Worm (Caenorhabditis elegans): ENCODE results near the gene C55A6.3.
A peak's percentile ranks its signal among the peaks of the same experiment; 100 is the strongest.

The C55A6.3 gene

DNA sequence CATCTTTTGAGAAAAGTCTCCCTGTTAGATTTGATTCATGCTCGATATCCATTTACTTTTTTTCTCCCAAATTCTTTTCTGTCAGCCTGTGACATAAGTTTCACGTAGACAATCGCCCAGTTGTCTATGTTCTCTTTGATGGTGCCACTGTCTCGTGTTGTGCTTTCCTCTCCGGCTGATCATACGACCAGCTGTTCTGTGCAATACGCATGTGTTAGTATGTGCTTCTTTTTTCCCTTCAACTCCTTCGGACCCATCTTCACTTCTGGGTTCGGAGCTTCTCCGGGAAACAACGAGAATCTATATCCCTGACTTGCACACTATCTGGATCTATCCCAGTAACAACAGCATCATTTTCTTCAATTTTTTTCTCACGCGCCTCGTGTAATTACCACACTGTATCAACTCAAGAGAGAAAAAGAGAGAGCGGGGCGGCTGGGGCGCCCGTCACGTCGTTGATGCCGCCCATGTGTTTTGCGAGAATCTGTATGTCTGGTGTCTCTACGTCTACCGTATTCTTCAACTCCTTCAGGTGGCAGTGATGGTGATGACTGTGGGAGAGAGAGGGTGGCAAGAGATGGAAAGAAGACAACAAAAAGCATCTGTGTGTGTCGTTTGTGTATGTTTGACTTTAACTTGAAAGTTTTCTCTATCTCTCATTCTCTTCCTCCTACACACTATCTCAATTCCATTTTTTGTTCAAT lies 18.7 kb upstream of the C55A6.3 start:
- TF ChIP-seq mls-2 (tag; optimal IDR thresholded peaks at IDR 0.05) (no peak), pha-4 (tag; optimal IDR thresholded peaks at IDR 0.05) (no peak), cnd-1 (tag; optimal IDR thresholded peaks at IDR 0.05) (no peak), ceh-83 (GFP tag; optimal IDR thresholded peaks at IDR 0.05) (peak; percentile 10), M03D4.4 (tag; optimal IDR thresholded peaks at IDR 0.05) (no peak), mab-5 (tag; optimal IDR thresholded peaks at IDR 0.05) (no peak), ztf-11 (tag; optimal IDR thresholded peaks at IDR 0.05) (no peak), lin-32 (GFP tag; optimal IDR thresholded peaks at IDR 0.05) (no peak), nhr-237 (tag; optimal IDR thresholded peaks at IDR 0.05) (peak; percentile 16), ces-1 (GFP tag; optimal IDR thresholded peaks at IDR 0.05) (no peak), snpc-4 (tag; optimal IDR thresholded peaks at IDR 0.05) (no peak), blmp-1 (tag; optimal IDR thresholded peaks at IDR 0.05) (no peak), elt-1 (tag; optimal IDR thresholded peaks at IDR 0.05; ENCODE audit: borderline replicate concordance, insufficient read depth) (no peak), nhr-28 (tag; optimal IDR thresholded peaks at IDR 0.05) (no peak), ham-2 (GFP tag; optimal IDR thresholded peaks at IDR 0.05) (no peak), hlh-1 (tag; optimal IDR thresholded peaks at IDR 0.05) (peak; percentile 96), elt-3 (tag; optimal IDR thresholded peaks at IDR 0.05) (no peak), bed-3 (GFP tag; optimal IDR thresholded peaks at IDR 0.05) (no peak), flh-1 (GFP tag; optimal IDR thresholded peaks at IDR 0.05) (no peak), nhr-12 (tag; optimal IDR thresholded peaks at IDR 0.05) (no peak), unc-39 (tag; optimal IDR thresholded peaks at IDR 0.05) (no peak), lin-13 (tag; optimal IDR thresholded peaks at IDR 0.05) (no peak), drap-1 (GFP tag; optimal IDR thresholded peaks at IDR 0.05) (no peak), zip-8 (tag; optimal IDR thresholded peaks at IDR 0.05) (no peak), unc-120 (tag; optimal IDR thresholded peaks at IDR 0.05; ENCODE audit: poor library complexity, severe bottlenecking) (peak; percentile 79), lsy-2 (tag; optimal IDR thresholded peaks at IDR 0.05) (no peak), unc-62 (GFP tag; optimal IDR thresholded peaks at IDR 0.05) (peak; percentile 58), ceh-43 (GFP tag; optimal IDR thresholded peaks at IDR 0.05) (no peak), sptf-1 (tag; optimal IDR thresholded peaks at IDR 0.05) (peak; percentile 20), mep-1 (tag; optimal IDR thresholded peaks at IDR 0.05) (no peak), ceh-39 (tag; optimal IDR thresholded peaks at IDR 0.05) (no peak)

DNA sequence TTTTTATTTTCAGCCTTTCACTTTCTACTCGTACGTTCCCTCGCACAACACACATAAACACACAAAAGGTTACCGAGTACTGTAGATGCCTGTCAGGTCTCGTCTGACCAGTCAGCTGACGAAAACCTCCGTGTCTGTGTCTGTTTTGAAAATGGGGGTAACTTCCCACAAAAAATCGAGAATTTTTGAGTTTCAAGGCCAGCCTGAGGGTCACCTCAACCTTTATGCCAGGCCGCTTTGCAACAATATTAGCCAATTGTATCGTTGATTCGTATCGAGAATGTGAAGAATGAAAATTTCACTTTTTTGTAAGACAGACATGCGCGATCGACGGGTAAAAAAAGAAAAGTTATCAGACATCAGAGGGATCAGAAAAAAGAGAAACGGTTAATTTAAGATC lies 17.8 kb upstream of the C55A6.3 start:
- TF ChIP-seq nhr-76 (tag; optimal IDR thresholded peaks at IDR 0.05), result no peak
- no peak for TF ChIP-seq lin-13 (tag; optimal IDR thresholded peaks at IDR 0.05)
- TF ChIP-seq nhr-12 (tag; optimal IDR thresholded peaks at IDR 0.05), result no peak
- TF ChIP-seq nhr-28 (tag; optimal IDR thresholded peaks at IDR 0.05), result no peak
- no peak for TF ChIP-seq nhr-2 (tag; optimal IDR thresholded peaks at IDR 0.05)
- no peak for TF ChIP-seq blmp-1 (tag; optimal IDR thresholded peaks at IDR 0.05)
- TF ChIP-seq ces-1 (GFP tag; optimal IDR thresholded peaks at IDR 0.05), result no peak
- TF ChIP-seq mls-2 (tag; optimal IDR thresholded peaks at IDR 0.05), result no peak
- no peak for TF ChIP-seq elt-1 (tag; optimal IDR thresholded peaks at IDR 0.05; ENCODE audit: borderline replicate concordance, insufficient read depth)
- TF ChIP-seq lin-32 (GFP tag; optimal IDR thresholded peaks at IDR 0.05), result no peak
- no peak for TF ChIP-seq unc-39 (tag; optimal IDR thresholded peaks at IDR 0.05)
- no peak for TF ChIP-seq drap-1 (GFP tag; optimal IDR thresholded peaks at IDR 0.05)
- no peak for TF ChIP-seq bed-3 (GFP tag; optimal IDR thresholded peaks at IDR 0.05)
- TF ChIP-seq lsy-2 (tag; optimal IDR thresholded peaks at IDR 0.05), result no peak
- TF ChIP-seq flh-1 (GFP tag; optimal IDR thresholded peaks at IDR 0.05), result no peak
- TF ChIP-seq unc-120 (tag; optimal IDR thresholded peaks at IDR 0.05; ENCODE audit: poor library complexity, severe bottlenecking), result no peak

DNA sequence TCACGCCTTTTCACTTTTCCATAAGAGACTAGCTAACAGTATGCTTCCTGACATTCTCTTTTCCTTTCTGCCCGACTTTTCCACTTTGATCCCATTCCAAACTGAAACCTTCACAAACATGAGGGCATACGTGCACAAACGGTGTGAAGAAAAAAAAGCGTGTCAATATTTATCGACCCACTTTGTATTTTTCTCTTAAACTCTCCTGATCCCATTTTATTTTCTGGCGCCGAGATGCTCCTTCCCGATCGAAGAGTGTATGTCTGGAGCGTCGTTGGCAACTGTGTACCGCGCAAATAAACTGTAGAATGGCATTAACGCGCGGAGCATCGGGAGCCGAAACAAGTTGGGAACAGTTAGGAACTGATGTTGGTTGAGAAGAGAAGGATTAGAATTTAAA lies 16.2 kb upstream of the C55A6.3 start:
- TF ChIP-seq unc-62 (GFP tag; optimal IDR thresholded peaks at IDR 0.05) (no peak), nhr-237 (tag; optimal IDR thresholded peaks at IDR 0.05) (peak; percentile 27)

DNA sequence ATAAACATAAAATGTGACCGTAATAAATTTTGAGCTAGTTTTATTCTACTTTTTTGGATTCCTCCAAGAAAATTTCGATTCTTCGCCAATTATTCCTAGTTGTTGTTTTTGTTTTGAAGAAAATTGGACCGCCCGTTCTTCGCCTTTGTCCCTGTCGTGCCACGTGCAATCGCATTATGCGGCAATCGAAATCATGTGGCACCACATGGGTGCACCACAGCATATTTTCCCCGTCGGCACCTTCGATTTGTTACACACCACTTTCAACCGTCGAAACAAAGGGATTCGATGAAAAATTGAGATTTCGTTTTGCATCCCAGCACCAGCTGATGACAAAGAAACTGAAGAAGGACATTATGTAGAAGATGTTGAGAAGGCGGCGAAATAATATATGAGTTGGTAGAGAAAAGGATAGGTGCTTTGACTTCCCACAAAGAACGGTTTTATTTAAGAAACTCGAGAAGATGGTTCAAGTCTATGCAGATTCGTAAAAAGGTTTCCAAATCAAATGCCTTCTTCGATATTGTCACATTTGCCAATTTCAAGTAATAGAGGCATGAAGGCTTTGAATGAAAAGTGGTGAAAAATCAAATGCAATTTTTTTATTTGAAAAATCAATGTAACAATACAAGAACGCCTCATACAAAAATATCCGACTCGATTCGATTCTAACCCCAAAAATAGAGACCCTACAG lies 15.4 kb upstream of the C55A6.3 start:
- peak; percentile 19 for TF ChIP-seq unc-120 (tag; optimal IDR thresholded peaks at IDR 0.05; ENCODE audit: poor library complexity, severe bottlenecking)
- no peak for TF ChIP-seq unc-62 (GFP tag; optimal IDR thresholded peaks at IDR 0.05)
- TF ChIP-seq hlh-1 (tag; optimal IDR thresholded peaks at IDR 0.05), result peak; percentile 11

Measured in whole organism, mixed stage, embryonic.